Worm (Caenorhabditis elegans): Measurements from ENCODE around the gene E02H9.3.
A peak's percentile ranks its signal among the peaks of the same experiment; 100 is the strongest.

E02H9.3 gene

DNA sequence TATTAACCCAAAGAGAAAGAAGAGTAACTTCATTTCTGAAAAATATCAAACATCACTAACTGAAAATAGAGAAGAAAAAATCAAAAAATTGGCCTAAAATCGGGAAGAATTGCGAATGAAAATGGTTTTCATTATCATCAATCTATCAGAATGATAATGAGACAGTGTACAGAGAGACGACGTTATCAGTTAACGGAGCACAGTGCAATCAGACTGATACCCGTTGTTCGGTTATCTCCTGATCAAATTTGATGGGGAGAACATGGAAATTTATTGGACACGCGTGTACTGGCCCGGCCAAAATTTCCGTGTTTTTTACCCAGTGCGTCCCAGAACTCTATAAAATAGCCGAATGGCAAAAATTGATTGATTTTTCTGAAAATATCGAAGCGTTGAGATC is 49.1 kb downstream of the E02H9.3 start, which contains the start of gene Y54F10AM.8:
Gene Y54F10AM.8 (minus strand): TSS at position 35 of the 400 bp plus-strand sequence.
- no peak for TF ChIP-seq R02D3.7 (tag; optimal IDR thresholded peaks at IDR 0.05)
- peak; percentile 84 for TF ChIP-seq dmd-6 (GFP tag; IDR thresholded peaks at IDR 0.05)
- peak; percentile 47 for TF ChIP-seq dve-1 (tag; optimal IDR thresholded peaks at IDR 0.05; ENCODE audit: insufficient read depth)
- peak; percentile 50 for TF ChIP-seq mxl-3 (GFP tag; optimal IDR thresholded peaks at IDR 0.05)
- TF ChIP-seq tra-1 (GFP tag; IDR thresholded peaks at IDR 0.05) = peak; percentile 37; the same call in 1 of the 2 replicates
- TF ChIP-seq hlh-11 (tag; optimal IDR thresholded peaks at IDR 0.05) = peak; percentile 66
- TF ChIP-seq php-3 (GFP tag; IDR thresholded peaks at IDR 0.05) = 0 out of 2 replicates have a peak, but pooled peaks have one; percentile 48
- TF ChIP-seq set-16 (GFP tag; IDR thresholded peaks at IDR 0.05) = no peak
- TF ChIP-seq mdl-1 (tag; optimal IDR thresholded peaks at IDR 0.05) = peak in 1 of 2 experiments; percentile 35
- peak; percentile 39 for TF ChIP-seq nhr-77 (tag; optimal IDR thresholded peaks at IDR 0.05)
- peak; percentile 97 for TF ChIP-seq pqm-1 (tag; optimal IDR thresholded peaks at IDR 0.05)
- no peak for TF ChIP-seq fkh-10 (GFP tag; optimal IDR thresholded peaks at IDR 0.05)
- TF ChIP-seq daf-16 (GFP tag; optimal IDR thresholded peaks at IDR 0.05) = no peak
- TF ChIP-seq daf-16 (tag; optimal IDR thresholded peaks at IDR 0.05) = peak; percentile 54
- peak; percentile 89 for TF ChIP-seq nhr-28 (tag; optimal IDR thresholded peaks at IDR 0.05)
- TF ChIP-seq nhr-11 (tag; optimal IDR thresholded peaks at IDR 0.05) = no peak

DNA sequence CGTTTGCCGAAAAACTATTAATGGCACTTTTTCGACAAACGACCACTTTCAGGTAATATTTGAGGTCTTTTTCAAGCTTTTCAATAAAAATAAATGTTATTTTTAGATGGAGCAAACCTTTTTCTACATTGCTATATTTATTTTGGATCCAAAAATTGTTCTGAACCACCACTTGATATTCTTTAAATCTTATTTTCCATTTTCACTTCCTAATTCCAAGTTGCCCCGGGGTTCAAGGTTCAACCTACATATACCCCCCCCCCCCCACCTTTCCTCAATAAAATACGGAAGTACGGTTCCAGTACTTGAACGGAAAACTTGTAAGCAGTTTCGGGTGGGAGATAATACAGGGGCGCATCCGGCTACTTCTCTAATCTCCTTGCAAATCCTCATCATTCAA is 49.7 kb downstream of the E02H9.3 start, which contains the start of gene Y54F10AM.6:
Gene Y54F10AM.6 (plus strand): TSS at position 301 of the 400 bp plus-strand sequence.
- TF ChIP-seq hlh-30 (tag; optimal IDR thresholded peaks at IDR 0.05; ENCODE audit: insufficient read depth) = no peak
- TF ChIP-seq dmd-8 (GFP tag; IDR thresholded peaks at IDR 0.05) = 0 out of 2 replicates have a peak, but pooled peaks have one; percentile 45

All from whole organism, L4 larva.